Worm (Caenorhabditis elegans): ENCODE data around the gene F35B12.10.

DNA sequence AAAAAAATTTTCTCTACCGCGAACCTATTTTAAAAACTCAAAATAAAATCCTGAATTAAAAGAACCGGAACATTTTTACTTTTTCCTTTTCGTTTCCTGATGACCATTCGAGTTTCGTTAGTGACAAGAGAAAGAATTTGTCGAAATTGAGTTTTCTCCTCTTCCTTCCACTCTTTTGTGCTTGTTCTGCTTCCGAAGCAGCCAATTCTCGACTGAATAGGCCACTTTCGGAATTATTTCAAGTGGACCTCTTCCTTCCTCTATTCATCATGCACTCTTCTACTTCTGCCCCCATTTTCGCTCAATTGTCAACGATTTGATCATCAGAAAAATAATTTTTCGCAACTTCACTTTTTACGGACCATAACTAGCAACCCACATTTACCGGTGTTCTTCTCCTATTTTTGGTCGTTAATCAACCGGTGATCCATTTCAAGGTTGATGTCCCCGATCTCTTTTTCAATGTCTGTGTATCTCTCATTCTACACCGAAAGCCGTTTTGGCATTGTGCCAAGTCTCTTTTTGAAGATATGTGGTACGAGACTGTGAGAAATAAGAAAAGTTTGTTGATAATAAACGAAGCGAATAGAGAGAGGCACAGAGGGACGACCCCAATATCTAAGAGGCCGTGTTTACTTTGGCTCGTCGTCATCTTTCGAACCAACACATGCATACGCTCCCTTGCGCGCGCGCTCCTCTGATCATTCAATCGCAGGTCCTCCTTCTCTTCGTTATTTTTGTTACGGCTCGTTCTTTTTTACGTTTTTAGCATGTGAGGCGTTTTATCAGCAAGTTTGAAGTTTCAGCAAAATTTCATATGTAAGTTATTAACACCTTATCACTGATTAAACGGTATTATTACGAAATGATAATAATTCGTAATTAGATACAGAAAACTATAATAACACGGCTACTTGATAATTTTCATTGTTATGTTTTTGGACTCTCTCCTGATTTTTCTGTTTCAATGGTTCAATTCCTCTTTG lies 45.8 kb upstream of the F35B12.10 start:
- TF ChIP-seq aly-2 (tag; optimal IDR thresholded peaks at IDR 0.05) (no peak), egl-27 (tag; optimal IDR thresholded peaks at IDR 0.05) (no peak), elt-3 (tag; optimal IDR thresholded peaks at IDR 0.05) (no peak), ZK546.5 (tag; optimal IDR thresholded peaks at IDR 0.05) (no peak), nhr-237 (tag; optimal IDR thresholded peaks at IDR 0.05) (no peak), R02D3.7 (tag; optimal IDR thresholded peaks at IDR 0.05) (no peak), lin-13 (GFP tag; optimal IDR thresholded peaks at IDR 0.05) (no peak), nhr-11 (tag; optimal IDR thresholded peaks at IDR 0.05) (no peak), dmd-4 (tag; optimal IDR thresholded peaks at IDR 0.05) (no peak), Y55F3AM.14 (GFP tag; optimal IDR thresholded peaks at IDR 0.05) (no peak), unc-39 (tag; optimal IDR thresholded peaks at IDR 0.05) (no peak), lin-11 (tag; optimal IDR thresholded peaks at IDR 0.05) (no peak)
